Worm (Caenorhabditis elegans) whole organism, young adult: ENCODE results near the gene M02F4.2.

Experiments used
- B0019.2 ChIP-seq: fragments of 200-800 bp; sonication (Bioruptor generic); conservative IDR thresholded peaks from 2 replicates; pipeline ENCODE4 v1.3.6; 2022; ENCODE audit warnings: missing genetic modification reagents, missing genetic modification characterization, missing compliant biosample characterization
- C17E4.6 ChIP-seq: fragments of 200-800 bp; sonication (Bioruptor generic); IDR thresholded peaks from 2 replicates; pipeline ENCODE4 v1.3.6; 2022; ENCODE audit warnings: missing genetic modification reagents, missing genetic modification characterization, missing compliant biosample characterization
- D2030.7 ChIP-seq: fragments of 200-800 bp; sonication (Bioruptor generic); IDR thresholded peaks from 2 replicates; pipeline ENCODE4 v1.3.6; 2022; ENCODE audit warnings: missing genetic modification reagents, missing genetic modification characterization, missing compliant biosample characterization
- F55B11.4 ChIP-seq: sonication (generic microtip); optimal IDR thresholded peaks from 2 replicates; lab custom pipeline; 2016; ENCODE audit warnings: missing compliant biosample characterization, missing genetic modification characterization, borderline replicate concordance; ENCODE audit not compliant: insufficient read depth
- F57C9.4 ChIP-seq: sonication (generic microtip); optimal IDR thresholded peaks from 2 replicates; lab custom pipeline; 2017; ENCODE audit warnings: mild to moderate bottlenecking, missing genetic modification characterization, missing compliant biosample characterization
- K12H6.12 ChIP-seq: fragments of 200-800 bp; sonication (Bioruptor generic); optimal IDR thresholded peaks from 2 replicates; lab custom pipeline; 2018; ENCODE audit warnings: mild to moderate bottlenecking, missing genetic modification characterization, missing compliant biosample characterization
- Y53G8AR.9 ChIP-seq: fragments of 200-800 bp; sonication (Bioruptor generic); conservative IDR thresholded peaks from 2 replicates; pipeline ENCODE4 v1.3.6; 2022; ENCODE audit warnings: missing genetic modification reagents, missing genetic modification characterization, missing compliant biosample characterization
- Y95B8A.8 ChIP-seq: fragments of 200-800 bp; sonication (Bioruptor generic); IDR thresholded peaks from 2 replicates; pipeline ENCODE4 v1.3.6; 2022; ENCODE audit warnings: missing genetic modification reagents, missing genetic modification characterization, missing compliant biosample characterization
- ZK185.1 ChIP-seq: sonication (generic microtip); optimal IDR thresholded peaks from 2 replicates; lab custom pipeline; 2016; ENCODE audit warnings: mild to moderate bottlenecking, missing genetic modification characterization, missing compliant biosample characterization; ENCODE audit not compliant: poor library complexity, severe bottlenecking
- aptf-2 ChIP-seq: fragments of 200-800 bp; sonication (Bioruptor generic); conservative IDR thresholded peaks from 2 replicates; pipeline ENCODE4 v1.3.6; 2022; ENCODE audit warnings: missing genetic modification reagents, missing genetic modification characterization, missing compliant biosample characterization
- aptf-3 ChIP-seq: fragments of 200-800 bp; sonication (Bioruptor generic); IDR thresholded peaks from 2 replicates; pipeline ENCODE4 v1.3.6; 2022; ENCODE audit warnings: missing genetic modification characterization, missing compliant biosample characterization
- atf-7 ChIP-seq: sonication (generic microtip); optimal IDR thresholded peaks from 2 replicates; lab custom pipeline; 2017; ENCODE audit warnings: mild to moderate bottlenecking, missing genetic modification characterization, missing compliant biosample characterization
- attf-5 ChIP-seq: fragments of 200-800 bp; sonication (Bioruptor generic); optimal IDR thresholded peaks from 2 replicates; lab custom pipeline; 2018; ENCODE audit warnings: mild to moderate bottlenecking, missing genetic modification characterization, missing compliant biosample characterization
- ccch-3 ChIP-seq: fragments of 200-800 bp; sonication (Bioruptor generic); optimal IDR thresholded peaks from 2 replicates; lab custom pipeline; 2018; ENCODE audit warnings: mild to moderate bottlenecking, missing genetic modification characterization, missing compliant biosample characterization
- cebp-1 ChIP-seq, 2 experiments: fragments of 200-800 bp in 1 of 2; sonication (Bioruptor generic) in 1 of 2; sonication (generic microtip) in 1 of 2; IDR thresholded peaks in 1 of 2; optimal IDR thresholded peaks in 1 of 2; 2 replicates each; pipeline versions ENCODE4 v1.3.6 to Lab custom; 2017 to 2022; ENCODE audit warnings: missing compliant biosample characterization in 2 of 2, missing genetic modification characterization in 2 of 2, mild to moderate bottlenecking in 1 of 2, missing genetic modification reagents in 1 of 2, moderate library complexity in 1 of 2
- ceh-58 ChIP-seq: fragments of 200-800 bp; sonication (Bioruptor generic); IDR thresholded peaks from 2 replicates; pipeline ENCODE4 v1.3.6; 2022; ENCODE audit warnings: missing genetic modification characterization, missing compliant biosample characterization
- ceh-79 ChIP-seq: sonication (generic microtip); optimal IDR thresholded peaks from 2 replicates; lab custom pipeline; 2017; ENCODE audit warnings: mild to moderate bottlenecking, missing genetic modification characterization, missing compliant biosample characterization
- die-1 ChIP-seq: sonication (generic microtip); optimal IDR thresholded peaks from 2 replicates; lab custom pipeline; 2016; ENCODE audit warnings: missing genotype, mild to moderate bottlenecking, missing genetic modification characterization, missing compliant biosample characterization
- egl-44 ChIP-seq: fragments of 200-800 bp; sonication (Bioruptor generic); IDR thresholded peaks from 2 replicates; pipeline ENCODE4 v1.3.6; 2022; ENCODE audit warnings: missing genetic modification reagents, missing genetic modification characterization, missing compliant biosample characterization
- fkh-3 ChIP-seq: sonication (generic microtip); optimal IDR thresholded peaks from 2 replicates; lab custom pipeline; 2016; ENCODE audit warnings: mild to moderate bottlenecking, missing genetic modification characterization, missing compliant biosample characterization
- hlh-12 ChIP-seq: sonication (generic microtip); optimal IDR thresholded peaks from 2 replicates; lab custom pipeline; 2016; ENCODE audit warnings: missing genetic modification characterization, missing compliant biosample characterization
- hmg-1.2 ChIP-seq: fragments of 200-800 bp; sonication (Bioruptor generic); IDR thresholded peaks from 2 replicates; pipeline ENCODE4 v1.3.6; 2022; ENCODE audit warnings: missing genetic modification reagents, missing genetic modification characterization, missing compliant biosample characterization
- hsf-1 ChIP-seq: fragments of 200-800 bp; sonication (Bioruptor generic); IDR thresholded peaks from 2 replicates; pipeline ENCODE4 v1.3.6; 2022; ENCODE audit warnings: missing genetic modification reagents, missing genetic modification characterization, missing compliant biosample characterization
- let-607 ChIP-seq, 2 experiments: fragments of 200-800 bp in 1 of 2; sonication (Bioruptor generic) in 1 of 2; sonication (generic microtip) in 1 of 2; optimal IDR thresholded peaks; 2 replicates each; lab custom pipeline; 2016 to 2018; ENCODE audit warnings: mild to moderate bottlenecking in 2 of 2, missing compliant biosample characterization in 2 of 2, missing genetic modification characterization in 2 of 2, moderate library complexity in 2 of 2, missing genotype in 1 of 2
- madf-10 ChIP-seq: sonication (generic microtip); optimal IDR thresholded peaks from 2 replicates; lab custom pipeline; 2016; ENCODE audit warnings: mild to moderate bottlenecking, missing genetic modification characterization, missing compliant biosample characterization
- mcd-1 ChIP-seq: fragments of 200-800 bp; sonication (Bioruptor generic); IDR thresholded peaks from 2 replicates; pipeline ENCODE4 v1.3.6; 2022; ENCODE audit warnings: missing genetic modification reagents, missing genetic modification characterization, missing compliant biosample characterization
- nhr-120 ChIP-seq: fragments of 200-800 bp; sonication (Bioruptor generic); IDR thresholded peaks from 2 replicates; pipeline ENCODE4 v1.3.6; 2022; ENCODE audit warnings: missing genetic modification characterization, missing compliant biosample characterization
- pbrm-1 ChIP-seq: fragments of 200-800 bp; sonication (Bioruptor generic); IDR thresholded peaks from 2 replicates; pipeline ENCODE4 v1.3.6; 2022; ENCODE audit warnings: missing genetic modification reagents, missing genetic modification characterization, missing compliant biosample characterization
- pha-4 ChIP-seq: fragments of 150-350 bp; sonication (generic microtip); optimal IDR thresholded peaks from 2 replicates; lab custom pipeline; 2014; ENCODE audit warnings: missing biosample characterization, missing genetic modification reagents, missing genetic modification characterization
- rcor-1 ChIP-seq: fragments of 200-800 bp; sonication (Bioruptor generic); IDR thresholded peaks from 2 replicates; pipeline ENCODE4 v1.3.6; 2022; ENCODE audit warnings: missing genetic modification reagents, missing genetic modification characterization, missing compliant biosample characterization
- repo-1 ChIP-seq: sonication (generic microtip); optimal IDR thresholded peaks from 2 replicates; lab custom pipeline; 2017; ENCODE audit warnings: mild to moderate bottlenecking, missing genetic modification characterization, missing compliant biosample characterization
- sea-2 ChIP-seq: fragments of 200-800 bp; sonication (Bioruptor generic); IDR thresholded peaks from 2 replicates; pipeline ENCODE4 v1.3.6; 2022; ENCODE audit warnings: missing genetic modification characterization, missing compliant biosample characterization
- snpc-1.3 ChIP-seq: sonication (generic microtip); optimal IDR thresholded peaks from 2 replicates; lab custom pipeline; 2017; ENCODE audit warnings: missing genetic modification characterization, mild to moderate bottlenecking, missing compliant biosample characterization, antibody characterized with exemption, moderate library complexity, missing genotype, missing genetic modification reagents; ENCODE audit not compliant: insufficient read depth
- snpc-4 ChIP-seq, 5 experiments: fragments of 150-350 bp in 1 of 5; sonication (generic microtip) in 4 of 5; optimal IDR thresholded peaks; 2 replicates each; lab custom pipeline; 2014 to 2018; ENCODE audit warnings: missing genetic modification characterization in 5 of 5, missing biosample characterization in 3 of 5, antibody characterized with exemption in 2 of 5, mild to moderate bottlenecking in 2 of 5, missing compliant biosample characterization in 2 of 5, missing genotype in 2 of 5, moderate library complexity in 2 of 5, missing genetic modification reagents in 1 of 5
- somi-1 ChIP-seq: fragments of 200-800 bp; sonication (Bioruptor generic); optimal IDR thresholded peaks from 2 replicates; lab custom pipeline; 2018; ENCODE audit warnings: mild to moderate bottlenecking, missing genetic modification characterization, missing compliant biosample characterization
- sptf-2 ChIP-seq: fragments of 200-800 bp; sonication (Bioruptor generic); optimal IDR thresholded peaks from 2 replicates; lab custom pipeline; 2018; ENCODE audit warnings: mild to moderate bottlenecking, missing genetic modification characterization, missing compliant biosample characterization
- tbx-9 ChIP-seq: sonication (generic microtip); optimal IDR thresholded peaks from 2 replicates; lab custom pipeline; 2016; ENCODE audit warnings: borderline replicate concordance, missing genetic modification characterization, inconsistent platforms, missing compliant biosample characterization
- unc-130 ChIP-seq: sonication (generic microtip); optimal IDR thresholded peaks from 2 replicates; lab custom pipeline; 2016; ENCODE audit warnings: missing genetic modification reagents, missing genetic modification characterization, missing compliant biosample characterization
- unc-62 ChIP-seq: fragments of 150-350 bp; optimal IDR thresholded peaks from 2 replicates; lab custom pipeline; 2014; ENCODE audit warnings: missing biosample characterization, missing genetic modification reagents, missing genetic modification characterization
- xnd-1 ChIP-seq: sonication (generic microtip); optimal IDR thresholded peaks from 2 replicates; lab custom pipeline; 2016; ENCODE audit warnings: missing genotype, missing genetic modification reagents, missing genetic modification characterization, missing compliant biosample characterization
- zfh-2 ChIP-seq: fragments of 200-800 bp; sonication (Bioruptor generic); conservative IDR thresholded peaks from 2 replicates; pipeline ENCODE4 v1.3.6; 2022; ENCODE audit warnings: missing genetic modification reagents, missing genetic modification characterization, missing compliant biosample characterization
- ztf-22 ChIP-seq: fragments of 200-800 bp; sonication (Bioruptor generic); optimal IDR thresholded peaks from 2 replicates; lab custom pipeline; 2018; ENCODE audit warnings: mild to moderate bottlenecking, missing genetic modification characterization, moderate library complexity, missing compliant biosample characterization
- ztf-3 ChIP-seq: fragments of 200-800 bp; sonication (Bioruptor generic); optimal IDR thresholded peaks from 2 replicates; lab custom pipeline; 2018; ENCODE audit warnings: mild to moderate bottlenecking, missing genetic modification characterization, missing compliant biosample characterization

M02F4.2 gene

DNA sequence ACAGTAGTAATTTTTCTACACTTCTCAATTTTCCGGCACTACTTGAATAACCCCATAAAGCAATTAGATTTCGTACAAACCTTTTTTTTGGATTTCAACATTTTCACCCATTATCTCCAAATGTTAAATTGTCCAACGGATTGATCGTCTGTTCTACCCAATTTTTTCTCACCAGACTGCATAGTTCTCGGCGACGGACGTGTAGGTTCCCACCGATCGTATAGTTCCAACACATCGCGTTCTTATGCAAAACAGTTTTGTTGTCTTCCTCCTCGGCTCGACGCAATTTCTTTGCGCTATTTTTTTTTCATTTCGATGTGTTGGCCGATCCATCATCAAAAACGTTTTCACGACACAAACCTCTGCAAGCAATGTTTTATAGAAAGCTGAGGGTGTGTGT lies 30.4 kb downstream of the M02F4.2 start, which contains the start of gene Y41G9A.6:
TSS of gene Y41G9A.6 (minus strand) at position 101 of the 400 bp plus-strand sequence.
- TF ChIP-seq Y53G8AR.9 (GFP tag; lab: Robert Waterston, UW) (no peak), hsf-1 (no peak), sea-2 (GFP tag; lab: Robert Waterston, UW) (no peak), somi-1 (GFP tag; lab: Kevin White, UChicago) (no peak), cebp-1 (GFP tag; IDR thresholded peaks at IDR 0.05; lab: Robert Waterston, UW) (no peak), cebp-1 (tag; optimal IDR thresholded peaks at IDR 0.05; lab: Kevin White, UChicago) (no peak), unc-62 (GFP tag; lab: Kevin White, UChicago) (no peak), aptf-2 (no peak), ZK185.1 (tag; lab: Kevin White, UChicago) (no peak), zfh-2 (GFP tag; lab: Robert Waterston, UW) (no peak), repo-1 (tag; lab: Kevin White, UChicago) (no peak), mcd-1 (GFP tag; lab: Robert Waterston, UW) (no peak), ztf-22 (GFP tag; lab: Kevin White, UChicago) (no peak), fkh-3 (tag; lab: Kevin White, UChicago) (no peak), pha-4 (tag; lab: Kevin White, UChicago) (no peak), hmg-1.2 (GFP tag; lab: Robert Waterston, UW) (no peak), attf-5 (GFP tag; lab: Kevin White, UChicago) (no peak)

DNA sequence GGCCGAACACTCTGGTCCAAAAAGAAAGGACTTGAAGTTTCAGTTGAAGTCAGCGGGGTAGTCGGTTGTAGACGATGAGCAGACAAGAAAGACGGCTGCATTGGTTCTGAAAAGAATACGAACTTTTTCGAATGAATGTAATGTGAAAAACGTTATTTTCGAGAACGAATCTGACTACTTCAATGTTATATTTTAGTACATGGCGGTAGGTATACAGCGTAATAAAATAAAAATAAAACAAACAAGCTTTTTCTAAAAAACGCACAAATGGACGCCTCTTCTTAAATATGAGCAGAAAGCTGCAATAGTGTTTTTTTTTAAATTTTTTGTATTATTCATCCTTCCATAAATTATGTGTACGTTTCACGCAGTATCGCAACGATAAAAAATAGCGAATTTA lies 34.5 kb downstream of the M02F4.2 start, which contains the start of gene Y41G9A.17:
TSS of gene Y41G9A.17 (minus strand) at position 101 of the 400 bp plus-strand sequence.
- TF ChIP-seq Y53G8AR.9 (GFP tag; lab: Robert Waterston, UW) (no peak), fkh-3 (tag; lab: Kevin White, UChicago) (no peak), xnd-1 (no peak), hlh-12 (no peak), ZK185.1 (tag; lab: Kevin White, UChicago) (no peak), K12H6.12 (tag; lab: Kevin White, UChicago) (no peak)

DNA sequence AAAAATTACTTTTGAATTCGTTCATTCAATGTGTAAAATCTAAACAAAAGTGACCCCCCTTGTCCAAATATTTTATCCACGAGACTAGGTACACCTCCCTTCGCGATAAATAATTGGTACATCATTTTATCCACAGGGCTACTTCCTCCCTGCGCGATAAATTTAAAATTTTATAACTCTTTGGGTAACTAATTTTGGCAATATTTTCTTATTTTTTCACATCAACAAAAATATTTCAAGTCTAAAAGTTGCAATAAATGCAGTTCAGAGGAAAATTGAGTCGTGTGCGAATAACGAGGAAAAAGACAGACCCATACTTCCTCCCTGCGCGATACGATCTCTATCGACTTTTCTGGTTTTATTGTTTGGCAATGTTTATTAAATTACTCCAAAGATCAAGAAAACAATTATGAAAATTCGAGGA lies 37.1 kb downstream of the M02F4.2 start:
- TF ChIP-seq unc-130 (GFP tag; lab: Kevin White, UChicago) (peak; percentile 33), C17E4.6 (GFP tag; lab: Robert Waterston, UW) (peak; percentile 82; the same call in 1 of the 2 replicates), attf-5 (GFP tag; lab: Kevin White, UChicago) (peak; percentile 35), die-1 (peak; percentile 55), ztf-3 (GFP tag; lab: Kevin White, UChicago) (peak; percentile 90), Y95B8A.8 (GFP tag; lab: Robert Waterston, UW) (0 out of 2 replicates have a peak, but pooled peaks have one; percentile 55), ceh-79 (tag; lab: Kevin White, UChicago) (peak; percentile 87), atf-7 (peak; percentile 97), aptf-3 (GFP tag; lab: Robert Waterston, UW) (no peak), egl-44 (GFP tag; lab: Robert Waterston, UW) (peak; percentile 93), F57C9.4 (tag; lab: Kevin White, UChicago) (peak; percentile 39), let-607 (tag; optimal IDR thresholded peaks at IDR 0.05; lab: Kevin White, UChicago) (peak; percentile 71 to 92), xnd-1 (no peak), B0019.2 (GFP tag; lab: Robert Waterston, UW) (no peak), rcor-1 (GFP tag; lab: Robert Waterston, UW) (peak; percentile 97), snpc-1.3 (peak; percentile 73), ceh-58 (0 out of 2 replicates have a peak, but pooled peaks have one; percentile 75), pbrm-1 (GFP tag; lab: Robert Waterston, UW) (peak; percentile 89), tbx-9 (tag; lab: Kevin White, UChicago) (no peak), D2030.7 (no peak), madf-10 (tag; lab: Kevin White, UChicago) (peak; percentile 96), sptf-2 (GFP tag; lab: Kevin White, UChicago) (peak; percentile 56), F55B11.4 (tag; lab: Kevin White, UChicago) (no peak), zfh-2 (GFP tag; lab: Robert Waterston, UW) (no peak), nhr-120 (GFP tag; lab: Robert Waterston, UW) (no peak), snpc-4 (GFP tag; optimal IDR thresholded peaks at IDR 0.05; lab: Kevin White, UChicago) (peak; percentile 59), snpc-4 (tag; optimal IDR thresholded peaks at IDR 0.05; lab: Kevin White, UChicago) (peak in 3 of 4 experiments; percentile 75 to 88 (median 82)), ccch-3 (peak; percentile 83)
